Fruit fly (Drosophila melanogaster): ENCODE data around the gene crn.

Gene crn

dm6 chrX:2241842-2242241 lies 7.9 kb downstream of the crn start, which contains the start of gene kz (continued):
- TF ChIP-seq row (GFP tag; IDR thresholded peaks at IDR 0.05) (peak; percentile 57; the same call in 1 of the 3 replicates), amos (GFP tag; IDR thresholded peaks at IDR 0.05; ENCODE audit: partially characterized antibody) (peak; percentile 91), CG34422 (GFP tag; IDR thresholded peaks at IDR 0.05) (0 out of 3 replicates have a peak, but pooled peaks have one; percentile 17), knrl (GFP tag; IDR thresholded peaks at IDR 0.05; ENCODE audit: partially characterized antibody) (peak; percentile 82), Dref (GFP tag; IDR thresholded peaks at IDR 0.05) (peak; percentile 97), lmd (GFP tag; IDR thresholded peaks at IDR 0.05) (no peak), sob (GFP tag; IDR thresholded peaks at IDR 0.05) (peak; percentile 38; the same call in 1 of the 2 replicates), tgo (GFP tag; IDR thresholded peaks at IDR 0.05) (no peak), bbx (GFP tag; IDR thresholded peaks at IDR 0.05; ENCODE audit: partially characterized antibody) (peak; percentile 94), Hsf (GFP tag; optimal IDR thresholded peaks at IDR 0.05) (no peak), nerfin-2 (GFP tag; IDR thresholded peaks at IDR 0.05; ENCODE audit: partially characterized antibody) (peak; percentile 100), toy (GFP tag; IDR thresholded peaks at IDR 0.05) (no peak), chinmo (GFP tag; IDR thresholded peaks at IDR 0.05; ENCODE audit: partially characterized antibody) (peak; percentile 97)

dm6 chrX:2225138-2225537 lies 24.6 kb downstream of the crn start, which contains the start of gene pcx:
Gene pcx, plus strand, starts transcription at chrX:2225296.
- TF ChIP-seq CG2120 (GFP tag; optimal IDR thresholded peaks at IDR 0.05), result no peak
- peak; percentile 49 for TF ChIP-seq Sry-δ (GFP tag; optimal IDR thresholded peaks at IDR 0.05)
- peak; percentile 52 for TF ChIP-seq MESR4 (GFP tag; optimal IDR thresholded peaks at IDR 0.05)
- peak; percentile 38 for TF ChIP-seq CG2116 (GFP tag; optimal IDR thresholded peaks at IDR 0.05)
- peak; percentile 56 for TF ChIP-seq YL-1 (GFP tag; optimal IDR thresholded peaks at IDR 0.05)
- TF ChIP-seq Bgb (GFP tag; IDR thresholded peaks at IDR 0.05; ENCODE audit: partially characterized antibody), result peak; percentile 56
- TF ChIP-seq Ets97D (GFP tag; optimal IDR thresholded peaks at IDR 0.05), result peak; percentile 7
- peak; percentile 28 for TF ChIP-seq Med (GFP tag)
- peak; percentile 81 for TF ChIP-seq Dref (GFP tag; IDR thresholded peaks at IDR 0.05)
- TF ChIP-seq Scr (GFP tag; IDR thresholded peaks at IDR 0.05; ENCODE audit: partially characterized antibody), result peak; percentile 62
- no peak for TF ChIP-seq CG1529 (GFP tag; optimal IDR thresholded peaks at IDR 0.05)
- peak; percentile 50 for TF ChIP-seq gfzf (GFP tag; optimal IDR thresholded peaks at IDR 0.05)
- peak; percentile 49 for TF ChIP-seq MBD-R2 (GFP tag; IDR thresholded peaks at IDR 0.05)
- no peak for TF ChIP-seq lov (optimal IDR thresholded peaks at IDR 0.05)
- TF ChIP-seq lov (GFP tag; IDR thresholded peaks at IDR 0.05), result no peak
- TF ChIP-seq E2f2 (GFP tag; IDR thresholded peaks at IDR 0.05), result peak; percentile 74
- peak; percentile 44; the same call in 1 of the 3 replicates for TF ChIP-seq hb (GFP tag; IDR thresholded peaks at IDR 0.05; ENCODE audit: partially characterized antibody)
- peak; percentile 55 for TF ChIP-seq CG16813 (GFP tag; IDR thresholded peaks at IDR 0.05; ENCODE audit: partially characterized antibody)
- peak; percentile 49 for TF ChIP-seq pzg (GFP tag; optimal IDR thresholded peaks at IDR 0.05)
- TF ChIP-seq CG4617 (GFP tag; optimal IDR thresholded peaks at IDR 0.05; ENCODE audit: borderline replicate concordance), result peak; percentile 76
- no peak for TF ChIP-seq Fer3 (tag; optimal IDR thresholded peaks at IDR 0.05)
- peak; percentile 34 for TF ChIP-seq CG9797 (GFP tag; optimal IDR thresholded peaks at IDR 0.05)
- TF ChIP-seq CG3281 (GFP tag; optimal IDR thresholded peaks at IDR 0.05), result no peak
- TF ChIP-seq CG32767 (GFP tag; IDR thresholded peaks at IDR 0.05), result no peak
- TF ChIP-seq CG14710 (tag; optimal IDR thresholded peaks at IDR 0.05), result peak; percentile 37
- TF ChIP-seq CG13287 (GFP tag; IDR thresholded peaks at IDR 0.05; ENCODE audit: partially characterized antibody), result peak; percentile 71
- TF ChIP-seq Dp (GFP tag; optimal IDR thresholded peaks at IDR 0.05), result peak; percentile 70
- TF ChIP-seq ac (GFP tag; optimal IDR thresholded peaks at IDR 0.05), result no peak
- peak; percentile 58 for TF ChIP-seq bbx (GFP tag; IDR thresholded peaks at IDR 0.05; ENCODE audit: partially characterized antibody)
- TF ChIP-seq knrl (GFP tag; IDR thresholded peaks at IDR 0.05; ENCODE audit: partially characterized antibody), result peak; percentile 54; the same call in 2 of the 3 replicates
- peak; percentile 96 for TF ChIP-seq CG17359 (tag; optimal IDR thresholded peaks at IDR 0.05)
- TF ChIP-seq unc-4 (GFP tag; IDR thresholded peaks at IDR 0.05; ENCODE audit: partially characterized antibody), result peak; percentile 65
- TF ChIP-seq CG12219 (GFP tag; optimal IDR thresholded peaks at IDR 0.05), result no peak
- 0 out of 2 replicates have a peak, but pooled peaks have one; percentile 41 for TF ChIP-seq sna (GFP tag; IDR thresholded peaks at IDR 0.05; ENCODE audit: partially characterized antibody)
- TF ChIP-seq phol (tag; optimal IDR thresholded peaks at IDR 0.05), result peak; percentile 1
- TF ChIP-seq hbn (GFP tag; IDR thresholded peaks at IDR 0.05; ENCODE audit: partially characterized antibody), result peak; percentile 27; the same call in 1 of the 2 replicates
- peak; percentile 24; the same call in 1 of the 3 replicates for TF ChIP-seq CG14860 (GFP tag; IDR thresholded peaks at IDR 0.05; ENCODE audit: partially characterized antibody)
